Worm (Caenorhabditis elegans) whole organism, young adult: ENCODE data around the gene C08A9.10.
A peak's percentile ranks its signal among the peaks of the same experiment; 100 is the strongest.

Source experiments
- B0035.1 ChIP-seq: sonication (generic microtip); optimal IDR thresholded peaks from 2 replicates; lab custom pipeline; 2016; ENCODE audit warnings: missing genetic modification characterization, mild to moderate bottlenecking, missing compliant biosample characterization, missing genotype, missing genetic modification reagents
- C17E4.6 ChIP-seq: fragments of 200-800 bp; sonication (Bioruptor generic); IDR thresholded peaks from 2 replicates; pipeline ENCODE4 v1.3.6; 2022; ENCODE audit warnings: missing genetic modification reagents, missing genetic modification characterization, missing compliant biosample characterization
- F10E7.11 ChIP-seq: sonication (generic microtip); optimal IDR thresholded peaks from 2 replicates; lab custom pipeline; 2017; ENCODE audit warnings: mild to moderate bottlenecking, missing genetic modification characterization, moderate library complexity, missing compliant biosample characterization
- F39B2.1 ChIP-seq: fragments of 200-800 bp; sonication (Bioruptor generic); IDR thresholded peaks from 2 replicates; pipeline ENCODE4 v1.3.6; 2022; ENCODE audit warnings: missing genetic modification reagents, missing genetic modification characterization, missing compliant biosample characterization
- T26A5.8 ChIP-seq: sonication (generic microtip); optimal IDR thresholded peaks from 2 replicates; lab custom pipeline; 2016; ENCODE audit warnings: missing genetic modification characterization, missing compliant biosample characterization
- Y67H2A.10 ChIP-seq: fragments of 200-800 bp; sonication (Bioruptor generic); conservative IDR thresholded peaks from 2 replicates; pipeline ENCODE4 v1.3.6; 2022; ENCODE audit warnings: missing genetic modification reagents, missing genetic modification characterization, missing compliant biosample characterization
- Y79H2A.3 ChIP-seq: fragments of 200-800 bp; sonication (Bioruptor generic); conservative IDR thresholded peaks from 2 replicates; pipeline ENCODE4 v1.3.6; 2022; ENCODE audit warnings: missing genetic modification reagents, missing genetic modification characterization, missing compliant biosample characterization
- ama-1 ChIP-seq, 3 experiments: fragments of 150-350 bp in 1 of 3; sonication (generic microtip) in 2 of 3; optimal IDR thresholded peaks; 2 replicates each; lab custom pipeline; 2014 to 2018; ENCODE audit warnings: missing biosample characterization in 2 of 3, missing genetic modification characterization in 2 of 3, missing genetic modification reagents in 2 of 3
- aptf-3 ChIP-seq: fragments of 200-800 bp; sonication (Bioruptor generic); IDR thresholded peaks from 2 replicates; pipeline ENCODE4 v1.3.6; 2022; ENCODE audit warnings: missing genetic modification characterization, missing compliant biosample characterization
- atf-7 ChIP-seq: sonication (generic microtip); optimal IDR thresholded peaks from 2 replicates; lab custom pipeline; 2017; ENCODE audit warnings: mild to moderate bottlenecking, missing genetic modification characterization, missing compliant biosample characterization
- bed-1 ChIP-seq: fragments of 200-800 bp; sonication (Bioruptor generic); IDR thresholded peaks from 2 replicates; pipeline ENCODE4 v1.3.6; 2022; ENCODE audit warnings: missing genetic modification reagents, missing genetic modification characterization, missing compliant biosample characterization
- cebp-1 ChIP-seq, 2 experiments: fragments of 200-800 bp in 1 of 2; sonication (Bioruptor generic) in 1 of 2; sonication (generic microtip) in 1 of 2; IDR thresholded peaks in 1 of 2; optimal IDR thresholded peaks in 1 of 2; 2 replicates each; pipeline versions ENCODE4 v1.3.6 to Lab custom; 2017 to 2022; ENCODE audit warnings: missing compliant biosample characterization in 2 of 2, missing genetic modification characterization in 2 of 2, mild to moderate bottlenecking in 1 of 2, missing genetic modification reagents in 1 of 2, moderate library complexity in 1 of 2
- ceh-58 ChIP-seq: fragments of 200-800 bp; sonication (Bioruptor generic); IDR thresholded peaks from 2 replicates; pipeline ENCODE4 v1.3.6; 2022; ENCODE audit warnings: missing genetic modification characterization, missing compliant biosample characterization
- ceh-79 ChIP-seq: sonication (generic microtip); optimal IDR thresholded peaks from 2 replicates; lab custom pipeline; 2017; ENCODE audit warnings: mild to moderate bottlenecking, missing genetic modification characterization, missing compliant biosample characterization
- dpff-1 ChIP-seq: sonication (generic microtip); optimal IDR thresholded peaks from 2 replicates; lab custom pipeline; 2017; ENCODE audit warnings: mild to moderate bottlenecking, missing genetic modification characterization, missing compliant biosample characterization
- egl-18 ChIP-seq: fragments of 200-800 bp; sonication (Bioruptor generic); IDR thresholded peaks from 2 replicates; pipeline ENCODE4 v1.3.6; 2022; ENCODE audit warnings: missing genetic modification reagents, missing genetic modification characterization, missing compliant biosample characterization
- egl-44 ChIP-seq: fragments of 200-800 bp; sonication (Bioruptor generic); IDR thresholded peaks from 2 replicates; pipeline ENCODE4 v1.3.6; 2022; ENCODE audit warnings: missing genetic modification reagents, missing genetic modification characterization, missing compliant biosample characterization
- ets-4 ChIP-seq: fragments of 200-800 bp; sonication (Bioruptor generic); optimal IDR thresholded peaks from 2 replicates; lab custom pipeline; 2018; ENCODE audit warnings: mild to moderate bottlenecking, missing genetic modification characterization, missing compliant biosample characterization
- gei-17 ChIP-seq: fragments of 200-800 bp; sonication (Bioruptor generic); optimal IDR thresholded peaks from 2 replicates; lab custom pipeline; 2018; ENCODE audit warnings: mild to moderate bottlenecking, missing genetic modification characterization, missing compliant biosample characterization
- him-1 ChIP-seq: sonication (generic microtip); optimal IDR thresholded peaks from 2 replicates; lab custom pipeline; 2016; ENCODE audit warnings: missing genotype, missing genetic modification reagents, missing genetic modification characterization, missing compliant biosample characterization
- hlh-26 ChIP-seq: fragments of 200-800 bp; sonication (Bioruptor generic); conservative IDR thresholded peaks from 2 replicates; pipeline ENCODE4 v1.3.6; 2022; ENCODE audit warnings: missing genetic modification reagents, missing genetic modification characterization, missing compliant biosample characterization
- hrde-1 ChIP-seq: sonication (generic microtip); optimal IDR thresholded peaks from 2 replicates; lab custom pipeline; 2016; ENCODE audit warnings: missing genetic modification characterization, mild to moderate bottlenecking, missing compliant biosample characterization, moderate library complexity, missing genotype, missing genetic modification reagents, borderline replicate concordance
- lag-1 ChIP-seq: fragments of 200-800 bp; sonication (Bioruptor generic); IDR thresholded peaks from 2 replicates; pipeline ENCODE4 v1.3.6; 2022; ENCODE audit warnings: missing genetic modification reagents, missing genetic modification characterization, missing compliant biosample characterization
- lin-35 ChIP-seq, 3 experiments: fragments of 150-350 bp in 2 of 3; sonication (generic microtip) in 1 of 3; optimal IDR thresholded peaks; 2 replicates each; lab custom pipeline; 2014 to 2018; ENCODE audit warnings: missing biosample characterization in 3 of 3, missing genetic modification characterization in 3 of 3, missing genetic modification reagents in 3 of 3
- lsl-1 ChIP-seq: fragments of 200-800 bp; sonication (Bioruptor generic); optimal IDR thresholded peaks from 2 replicates; lab custom pipeline; 2018; ENCODE audit warnings: mild to moderate bottlenecking, missing genetic modification characterization, moderate library complexity, missing compliant biosample characterization
- madf-6 ChIP-seq: fragments of 200-800 bp; sonication (Bioruptor generic); IDR thresholded peaks from 2 replicates; pipeline ENCODE4 v1.3.6; 2022; ENCODE audit warnings: missing genetic modification reagents, missing genetic modification characterization, missing compliant biosample characterization
- mel-28 ChIP-seq: sonication (generic microtip); optimal IDR thresholded peaks from 2 replicates; lab custom pipeline; 2016; ENCODE audit warnings: borderline replicate concordance, mild to moderate bottlenecking, missing genetic modification characterization, missing compliant biosample characterization
- nhr-179 ChIP-seq: sonication (generic microtip); optimal IDR thresholded peaks from 2 replicates; lab custom pipeline; 2016; ENCODE audit warnings: mild to moderate bottlenecking, missing genetic modification characterization, missing compliant biosample characterization
- nhr-80 ChIP-seq: sonication (generic microtip); optimal IDR thresholded peaks from 2 replicates; lab custom pipeline; 2016; ENCODE audit warnings: missing genetic modification characterization, missing compliant biosample characterization
- nhr-90 ChIP-seq: sonication (generic microtip); optimal IDR thresholded peaks from 2 replicates; lab custom pipeline; 2016; ENCODE audit warnings: missing genotype, mild to moderate bottlenecking, missing genetic modification characterization, missing compliant biosample characterization
- pha-4 ChIP-seq: fragments of 150-350 bp; sonication (generic microtip); optimal IDR thresholded peaks from 2 replicates; lab custom pipeline; 2014; ENCODE audit warnings: missing biosample characterization, missing genetic modification reagents, missing genetic modification characterization
- rec-8 ChIP-seq, 2 experiments: sonication (generic microtip); optimal IDR thresholded peaks; 2 replicates each; lab custom pipeline; 2016; ENCODE audit warnings: mild to moderate bottlenecking in 2 of 2, missing genetic modification characterization in 2 of 2, missing genetic modification reagents in 2 of 2, missing genotype in 2 of 2, missing biosample characterization in 1 of 2, missing compliant biosample characterization in 1 of 2, moderate library complexity in 1 of 2
- repo-1 ChIP-seq: sonication (generic microtip); optimal IDR thresholded peaks from 2 replicates; lab custom pipeline; 2017; ENCODE audit warnings: mild to moderate bottlenecking, missing genetic modification characterization, missing compliant biosample characterization
- snpc-4 ChIP-seq, 5 experiments: fragments of 150-350 bp in 1 of 5; sonication (generic microtip) in 4 of 5; optimal IDR thresholded peaks; 2 replicates each; lab custom pipeline; 2014 to 2018; ENCODE audit warnings: missing genetic modification characterization in 5 of 5, missing biosample characterization in 3 of 5, antibody characterized with exemption in 2 of 5, mild to moderate bottlenecking in 2 of 5, missing compliant biosample characterization in 2 of 5, missing genotype in 2 of 5, moderate library complexity in 2 of 5, missing genetic modification reagents in 1 of 5
- somi-1 ChIP-seq: fragments of 200-800 bp; sonication (Bioruptor generic); optimal IDR thresholded peaks from 2 replicates; lab custom pipeline; 2018; ENCODE audit warnings: mild to moderate bottlenecking, missing genetic modification characterization, missing compliant biosample characterization
- tlf-1 ChIP-seq: fragments of 200-800 bp; sonication (Bioruptor generic); optimal IDR thresholded peaks from 2 replicates; lab custom pipeline; 2018; ENCODE audit warnings: mild to moderate bottlenecking, missing genetic modification characterization, missing compliant biosample characterization
- zim-3 ChIP-seq: sonication (generic microtip); optimal IDR thresholded peaks from 2 replicates; lab custom pipeline; 2017; ENCODE audit warnings: mild to moderate bottlenecking, missing genetic modification characterization, moderate library complexity, missing compliant biosample characterization
- ztf-18 ChIP-seq: sonication (generic microtip); optimal IDR thresholded peaks from 2 replicates; lab custom pipeline; 2016; ENCODE audit warnings: missing genotype, mild to moderate bottlenecking, missing genetic modification characterization, missing compliant biosample characterization
- ztf-22 ChIP-seq: fragments of 200-800 bp; sonication (Bioruptor generic); optimal IDR thresholded peaks from 2 replicates; lab custom pipeline; 2018; ENCODE audit warnings: mild to moderate bottlenecking, missing genetic modification characterization, moderate library complexity, missing compliant biosample characterization
- ztf-6 ChIP-seq: fragments of 200-800 bp; sonication (Bioruptor generic); IDR thresholded peaks from 2 replicates; pipeline ENCODE4 v1.3.6; 2022; ENCODE audit warnings: missing genetic modification reagents, missing genetic modification characterization, missing compliant biosample characterization

The C08A9.10 gene

ce11 chrX:17055836-17056783 lies 24.9 kb upstream of the C08A9.10 start:
- TF ChIP-seq pha-4 (no peak), gei-17 (GFP tag; lab: Kevin White, UChicago) (no peak), hrde-1 (tag; lab: Kevin White, UChicago) (no peak), repo-1 (no peak), lin-35 (GFP tag; optimal IDR thresholded peaks at IDR 0.05; lab: Kevin White, UChicago) (peak in 1 of 3 experiments; percentile 12), ets-4 (GFP tag; lab: Kevin White, UChicago) (no peak), atf-7 (tag; lab: Kevin White, UChicago) (peak; percentile 15), F10E7.11 (tag; lab: Kevin White, UChicago) (no peak), ztf-6 (GFP tag; lab: Robert Waterston, UW) (no peak), dpff-1 (tag; lab: Kevin White, UChicago) (no peak), C17E4.6 (GFP tag; lab: Robert Waterston, UW) (no peak), somi-1 (no peak), B0035.1 (tag; lab: Kevin White, UChicago) (no peak), lsl-1 (no peak), T26A5.8 (no peak), snpc-4 (GFP tag; optimal IDR thresholded peaks at IDR 0.05; lab: Kevin White, UChicago) (no peak), snpc-4 (tag; optimal IDR thresholded peaks at IDR 0.05; lab: Kevin White, UChicago) (peak; percentile 25 to 81 (median 64)), tlf-1 (GFP tag; lab: Kevin White, UChicago) (no peak), bed-1 (GFP tag; lab: Robert Waterston, UW) (no peak), aptf-3 (GFP tag; lab: Robert Waterston, UW) (no peak), madf-6 (no peak), Y67H2A.10 (GFP tag; lab: Robert Waterston, UW) (no peak), ztf-18 (no peak), ama-1 (optimal IDR thresholded peaks at IDR 0.05; lab: Kevin White, UChicago) (no peak), ama-1 (GFP tag; optimal IDR thresholded peaks at IDR 0.05; lab: Kevin White, UChicago) (peak in 1 of 2 experiments; percentile 12), hlh-26 (GFP tag; lab: Robert Waterston, UW) (no peak), ztf-22 (GFP tag; lab: Kevin White, UChicago) (no peak), him-1 (no peak), egl-44 (GFP tag; lab: Robert Waterston, UW) (no peak), mel-28 (tag; lab: Kevin White, UChicago) (no peak), egl-18 (GFP tag; lab: Robert Waterston, UW) (no peak), nhr-90 (tag; lab: Kevin White, UChicago) (no peak), lag-1 (no peak), nhr-80 (tag; lab: Kevin White, UChicago) (peak; percentile 33), Y79H2A.3 (no peak), rec-8 (tag; optimal IDR thresholded peaks at IDR 0.05; lab: Kevin White, UChicago) (no peak), zim-3 (tag; lab: Kevin White, UChicago) (no peak), nhr-179 (tag; lab: Kevin White, UChicago) (no peak), F39B2.1 (GFP tag; lab: Robert Waterston, UW) (no peak), cebp-1 (GFP tag; IDR thresholded peaks at IDR 0.05; lab: Robert Waterston, UW) (no peak), cebp-1 (tag; optimal IDR thresholded peaks at IDR 0.05; lab: Kevin White, UChicago) (peak; percentile 5), ceh-58 (no peak), ceh-79 (no peak)
